Worm (Caenorhabditis elegans): Measurements from ENCODE around the gene del-6.

del-6 gene

DNA sequence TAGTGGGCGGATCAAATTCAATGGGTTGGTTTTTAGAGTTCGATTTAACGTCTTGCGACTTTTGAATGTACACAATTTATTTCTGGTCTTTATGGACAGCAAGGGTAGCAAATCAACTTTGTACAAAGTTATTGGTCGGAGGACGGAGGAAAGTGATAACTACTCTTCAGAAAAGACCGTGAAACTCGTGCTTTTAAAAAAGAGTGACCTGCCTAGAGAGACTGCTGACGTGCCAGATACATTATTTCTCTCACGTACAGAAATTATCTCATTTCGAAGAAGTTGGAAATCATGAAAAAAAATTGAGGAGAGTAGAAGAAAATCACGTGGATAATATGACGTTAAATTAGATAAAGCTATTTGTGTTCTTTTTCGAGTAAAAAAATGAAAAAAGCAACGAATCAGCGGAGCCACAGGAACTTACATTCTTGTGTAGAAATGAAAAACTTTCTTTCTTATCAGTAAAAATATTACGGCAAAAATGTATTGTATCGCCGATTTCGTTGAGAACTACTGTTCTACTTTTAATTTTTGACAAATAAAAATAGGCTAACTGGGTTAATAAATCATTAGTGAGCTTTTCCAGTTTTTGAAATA is 36.5 kb upstream of the del-6 start, which contains the start of gene ppm-1.A (continued):
- TF ChIP-seq ama-1 (optimal IDR thresholded peaks at IDR 0.05), result peak; percentile 14
- no peak for TF ChIP-seq unc-62 (GFP tag; optimal IDR thresholded peaks at IDR 0.05)
- TF ChIP-seq snpc-4 (tag; optimal IDR thresholded peaks at IDR 0.05), result no peak
- TF ChIP-seq ceh-82 (tag; optimal IDR thresholded peaks at IDR 0.05), result no peak
- TF ChIP-seq skn-1 (tag; optimal IDR thresholded peaks at IDR 0.05), result no peak
- TF ChIP-seq ztf-1 (GFP tag; conservative IDR thresholded peaks at IDR 0.05), result no peak
- TF ChIP-seq nhr-6 (tag; optimal IDR thresholded peaks at IDR 0.05), result no peak
- TF ChIP-seq sma-3 (GFP tag; optimal IDR thresholded peaks at IDR 0.05), result peak; percentile 1
- TF ChIP-seq alr-1 (tag; optimal IDR thresholded peaks at IDR 0.05), result no peak
- TF ChIP-seq nhr-12 (tag; optimal IDR thresholded peaks at IDR 0.05), result no peak
- no peak for TF ChIP-seq unc-55 (GFP tag; optimal IDR thresholded peaks at IDR 0.05)
- TF ChIP-seq ZK546.5 (tag; optimal IDR thresholded peaks at IDR 0.05), result no peak
- TF ChIP-seq zag-1 (tag; optimal IDR thresholded peaks at IDR 0.05), result no peak
- TF ChIP-seq sem-4 (tag; optimal IDR thresholded peaks at IDR 0.05), result no peak
- TF ChIP-seq sma-9 (GFP tag; optimal IDR thresholded peaks at IDR 0.05), result peak; percentile 1
- no peak for TF ChIP-seq sma-9 (tag; optimal IDR thresholded peaks at IDR 0.05)
- no peak for TF ChIP-seq mdl-1 (tag; optimal IDR thresholded peaks at IDR 0.05)
- peak; percentile 39 for TF ChIP-seq nhr-25 (tag; optimal IDR thresholded peaks at IDR 0.05)
- TF ChIP-seq mbf-1 (tag; optimal IDR thresholded peaks at IDR 0.05), result no peak
- TF ChIP-seq dmd-4 (tag; optimal IDR thresholded peaks at IDR 0.05), result no peak
- TF ChIP-seq ceh-16 (tag; optimal IDR thresholded peaks at IDR 0.05), result no peak

DNA sequence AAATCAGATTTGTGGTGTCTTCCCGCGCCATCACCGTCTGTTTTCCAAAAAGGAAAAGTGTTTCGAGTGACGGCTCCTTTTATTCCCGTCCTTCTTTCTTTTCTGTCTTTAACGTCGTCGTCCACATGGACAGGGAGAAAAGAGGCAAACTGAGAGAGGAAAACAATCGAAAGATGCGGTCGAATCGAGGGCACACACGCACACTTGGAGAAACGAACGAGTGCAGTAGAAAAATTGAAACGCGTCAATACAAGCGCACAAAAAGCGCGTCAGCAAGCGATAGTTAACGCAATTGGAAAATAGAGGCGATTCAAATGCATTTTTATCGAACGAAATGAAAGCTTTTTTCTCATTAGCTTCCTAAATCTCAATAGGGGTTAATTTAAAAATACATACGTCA is 35.9 kb upstream of the del-6 start:
- TF ChIP-seq nhr-77 (tag; optimal IDR thresholded peaks at IDR 0.05), result peak; percentile 48
- TF ChIP-seq lin-13 (GFP tag; optimal IDR thresholded peaks at IDR 0.05), result peak; percentile 93
- peak; percentile 2 for TF ChIP-seq lin-39 (tag; optimal IDR thresholded peaks at IDR 0.05)
- peak; percentile 87 for TF ChIP-seq nhr-21 (tag; optimal IDR thresholded peaks at IDR 0.05)
- TF ChIP-seq nhr-11 (tag; optimal IDR thresholded peaks at IDR 0.05), result no peak
- TF ChIP-seq sem-4 (tag; optimal IDR thresholded peaks at IDR 0.05), result peak; percentile 95
- TF ChIP-seq sma-3 (GFP tag; optimal IDR thresholded peaks at IDR 0.05), result peak; percentile 87
- TF ChIP-seq F13H6.1 (tag; optimal IDR thresholded peaks at IDR 0.05), result peak; percentile 94
- TF ChIP-seq nhr-6 (tag; optimal IDR thresholded peaks at IDR 0.05), result peak; percentile 93
- peak; percentile 86 to 95 for TF ChIP-seq lsy-2 (tag; optimal IDR thresholded peaks at IDR 0.05)
- peak; percentile 44 for TF ChIP-seq ceh-82 (tag; optimal IDR thresholded peaks at IDR 0.05)
- peak; percentile 97 for TF ChIP-seq nhr-129 (tag; optimal IDR thresholded peaks at IDR 0.05)
- no peak for TF ChIP-seq mbf-1 (tag; optimal IDR thresholded peaks at IDR 0.05)
- peak; percentile 93 for TF ChIP-seq nhr-25 (tag; optimal IDR thresholded peaks at IDR 0.05)
- TF ChIP-seq gmeb-1 (tag; optimal IDR thresholded peaks at IDR 0.05), result peak; percentile 96
- TF ChIP-seq nhr-237 (tag; optimal IDR thresholded peaks at IDR 0.05), result no peak
- TF ChIP-seq ztf-4 (tag; optimal IDR thresholded peaks at IDR 0.05), result peak; percentile 69
- TF ChIP-seq blmp-1 (tag; optimal IDR thresholded peaks at IDR 0.05; ENCODE audit: insufficient read depth), result peak; percentile 52
- peak; percentile 42 for TF ChIP-seq R02D3.7 (tag; optimal IDR thresholded peaks at IDR 0.05)
- TF ChIP-seq fos-1 (tag; optimal IDR thresholded peaks at IDR 0.05), result peak; percentile 89
- peak; percentile 94 for TF ChIP-seq unc-55 (GFP tag; optimal IDR thresholded peaks at IDR 0.05)
- peak; percentile 86 for TF ChIP-seq ceh-16 (tag; optimal IDR thresholded peaks at IDR 0.05)
- peak; percentile 12 for TF ChIP-seq ZK546.5 (tag; optimal IDR thresholded peaks at IDR 0.05)
- TF ChIP-seq alr-1 (tag; optimal IDR thresholded peaks at IDR 0.05), result no peak
- no peak for TF ChIP-seq elt-3 (tag; optimal IDR thresholded peaks at IDR 0.05)
- peak; percentile 87 for TF ChIP-seq mab-5 (tag; optimal IDR thresholded peaks at IDR 0.05)
- peak; percentile 74 for TF ChIP-seq ama-1 (optimal IDR thresholded peaks at IDR 0.05)
- no peak for TF ChIP-seq skn-1 (tag; optimal IDR thresholded peaks at IDR 0.05)
- TF ChIP-seq ztf-11 (tag; optimal IDR thresholded peaks at IDR 0.05), result no peak
- peak in 1 of 2 experiments; percentile 79 for TF ChIP-seq mdl-1 (tag; optimal IDR thresholded peaks at IDR 0.05)
- TF ChIP-seq unc-39 (tag; optimal IDR thresholded peaks at IDR 0.05), result no peak
- TF ChIP-seq nhr-12 (tag; optimal IDR thresholded peaks at IDR 0.05), result peak; percentile 19
- peak; percentile 96 for TF ChIP-seq crh-2 (tag; optimal IDR thresholded peaks at IDR 0.05)
- no peak for TF ChIP-seq peb-1 (tag; optimal IDR thresholded peaks at IDR 0.05)
- peak; percentile 95 for TF ChIP-seq sma-9 (GFP tag; optimal IDR thresholded peaks at IDR 0.05)
- no peak for TF ChIP-seq sma-9 (tag; optimal IDR thresholded peaks at IDR 0.05)
- peak; percentile 98 for TF ChIP-seq C34F6.9 (tag; optimal IDR thresholded peaks at IDR 0.05)
- no peak for TF ChIP-seq elt-1 (tag; optimal IDR thresholded peaks at IDR 0.05)
- no peak for TF ChIP-seq dmd-4 (tag; optimal IDR thresholded peaks at IDR 0.05)
- TF ChIP-seq lin-11 (tag; optimal IDR thresholded peaks at IDR 0.05), result peak; percentile 93
- TF ChIP-seq egl-27 (tag; optimal IDR thresholded peaks at IDR 0.05), result peak; percentile 87
- TF ChIP-seq Y55F3AM.14 (GFP tag; optimal IDR thresholded peaks at IDR 0.05), result peak; percentile 86
- TF ChIP-seq snpc-4 (tag; optimal IDR thresholded peaks at IDR 0.05), result peak; percentile 85
- no peak for TF ChIP-seq nhr-23 (tag; optimal IDR thresholded peaks at IDR 0.05)
- peak; percentile 32 for TF ChIP-seq unc-62 (GFP tag; optimal IDR thresholded peaks at IDR 0.05)
- peak; percentile 64 for TF ChIP-seq zag-1 (tag; optimal IDR thresholded peaks at IDR 0.05)
- TF ChIP-seq ztf-1 (GFP tag; conservative IDR thresholded peaks at IDR 0.05), result no peak
- TF ChIP-seq nhr-10 (tag; optimal IDR thresholded peaks at IDR 0.05), result peak; percentile 31
- no peak for TF ChIP-seq aly-2 (tag; optimal IDR thresholded peaks at IDR 0.05)
